Fruit fly (Drosophila melanogaster): ENCODE measurements around the gene CG15143.

CG15143 gene

dm6 chr2L:17500946-17501451, 23.4 kb downstream of the CG15143 start, which contains the start of the genes mEFTs and Dhc36C:
Gene mEFTs (minus strand): TSS chr2L:17501106.
Gene Dhc36C (plus strand): TSS chr2L:17501401.
- TF ChIP-seq CG8478 (optimal IDR thresholded peaks at IDR 0.05): no peak
- peak; percentile 37 to 57 for TF ChIP-seq CTCF (optimal IDR thresholded peaks at IDR 0.05)

- TF ChIP-seq CTCF (optimal IDR thresholded peaks at IDR 0.05): no peak
- TF ChIP-seq CG8478 (optimal IDR thresholded peaks at IDR 0.05): no peak
These were observed 25.6 kb downstream of the CG15143 start, which contains the start of gene CG15142 for dm6 chr2L:17498721-17499120. Gene CG15142 (minus strand): TSS chr2L:17498821.

- TF ChIP-seq CG8478 (optimal IDR thresholded peaks at IDR 0.05) (no peak), CTCF (optimal IDR thresholded peaks at IDR 0.05) (no peak)
These were observed 27.2 kb downstream of the CG15143 start, which contains the start of gene qua for dm6 chr2L:17497108-17497507. Gene qua (minus strand): TSS chr2L:17497208.

dm6 chr2L:17495759-17496158, 28.6 kb downstream of the CG15143 start:
- TF ChIP-seq CG8478 (optimal IDR thresholded peaks at IDR 0.05) (no peak), CTCF (optimal IDR thresholded peaks at IDR 0.05) (no peak)

- TF ChIP-seq CTCF (optimal IDR thresholded peaks at IDR 0.05) (no peak), CG8478 (optimal IDR thresholded peaks at IDR 0.05) (no peak)
These were observed 31.7 kb downstream of the CG15143 start for dm6 chr2L:17492680-17493079.

dm6 chr2L:17486264-17486663, 38.1 kb downstream of the CG15143 start, which contains the start of gene CG43220:
Gene CG43220 (plus strand): TSS chr2L:17486564.
- no peak for TF ChIP-seq CG8478 (optimal IDR thresholded peaks at IDR 0.05)
- TF ChIP-seq CTCF (optimal IDR thresholded peaks at IDR 0.05): no peak

dm6 chr2L:17485457-17485856, 38.9 kb downstream of the CG15143 start, which contains the start of the genes CG43221 and CG43645:
Gene CG43221 (plus strand): TSS chr2L:17485757.
Gene CG43645 (plus strand): TSS chr2L:17485757.
- TF ChIP-seq CG8478 (optimal IDR thresholded peaks at IDR 0.05): no peak
- no peak for TF ChIP-seq CTCF (optimal IDR thresholded peaks at IDR 0.05)

dm6 chr2L:17484174-17484573, 40.2 kb downstream of the CG15143 start, which contains the start of the genes GCS2beta and CG5131:
Gene GCS2beta (minus strand): TSS chr2L:17484307.
Gene CG5131 (plus strand): TSS chr2L:17484501.
- TF ChIP-seq CTCF (optimal IDR thresholded peaks at IDR 0.05) (peak in 1 of 2 experiments; percentile 18), CG8478 (optimal IDR thresholded peaks at IDR 0.05) (no peak)

dm6 chr2L:17480943-17481580, 43.3 kb downstream of the CG15143 start, which contains the start of the genes fws and Lamtor3:
Gene fws (minus strand): TSS chr2L:17481029.
Gene Lamtor3 (plus strand): TSS chr2L:17481231.
- TF ChIP-seq CG8478 (optimal IDR thresholded peaks at IDR 0.05): no peak
- TF ChIP-seq CTCF (optimal IDR thresholded peaks at IDR 0.05): no peak

- peak in 1 of 2 experiments; percentile 28 for TF ChIP-seq CTCF (optimal IDR thresholded peaks at IDR 0.05)
- no peak for TF ChIP-seq CG8478 (optimal IDR thresholded peaks at IDR 0.05)
These were observed 46.6 kb downstream of the CG15143 start, which contains the start of gene cass for dm6 chr2L:17477710-17478109. Gene cass (minus strand): TSS chr2L:17477888.

dm6 chr2L:17472582-17473524, 51.5 kb downstream of the CG15143 start, which contains the start of gene BicD:
Gene BicD (minus strand): TSS chr2L:17473215.
- TF ChIP-seq CTCF (optimal IDR thresholded peaks at IDR 0.05) (no peak), CG8478 (optimal IDR thresholded peaks at IDR 0.05) (no peak)

dm6 chr2L:17471524-17471923, 52.8 kb downstream of the CG15143 start, which contains the start of gene Sgt:
Gene Sgt (plus strand): TSS chr2L:17471603.
- no peak for TF ChIP-seq CTCF (optimal IDR thresholded peaks at IDR 0.05)
- TF ChIP-seq CG8478 (optimal IDR thresholded peaks at IDR 0.05): no peak

Data from S2 (cell line).